Worm (Caenorhabditis elegans): ENCODE measurements around the gene cri-3.

DNA sequence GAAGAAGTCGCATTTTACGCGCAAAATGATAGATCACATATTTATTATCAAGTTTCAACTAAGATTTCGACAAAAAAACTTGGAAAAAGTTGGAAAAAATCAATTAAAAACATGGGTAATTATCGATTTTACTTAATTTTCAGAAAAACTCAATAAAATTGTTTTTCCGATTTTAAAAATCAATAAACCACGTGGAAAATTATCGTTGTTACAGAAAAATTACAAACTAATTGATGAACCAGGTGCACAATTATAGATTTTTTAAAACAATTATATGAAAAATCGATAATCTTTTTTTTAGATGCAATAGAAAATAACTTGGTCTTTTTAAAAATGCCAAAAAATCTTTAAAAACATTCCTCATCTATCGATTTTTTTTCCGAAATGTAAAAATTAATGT, 34.5 kb downstream of the cri-3 start:
- TF ChIP-seq madf-10 (tag; optimal IDR thresholded peaks at IDR 0.05), result no peak
- TF ChIP-seq nhr-80 (tag; optimal IDR thresholded peaks at IDR 0.05), result no peak
- TF ChIP-seq nhr-27 (tag; optimal IDR thresholded peaks at IDR 0.05), result no peak
- no peak for TF ChIP-seq madf-6 (GFP tag; IDR thresholded peaks at IDR 0.05)
- no peak for TF ChIP-seq hsf-1 (GFP tag; IDR thresholded peaks at IDR 0.05)
- no peak for TF ChIP-seq dpff-1 (tag; optimal IDR thresholded peaks at IDR 0.05)
- TF ChIP-seq fkh-3 (tag; optimal IDR thresholded peaks at IDR 0.05), result no peak
- no peak for TF ChIP-seq ceh-91 (GFP tag; IDR thresholded peaks at IDR 0.05)
- TF ChIP-seq F37B4.10 (GFP tag; IDR thresholded peaks at IDR 0.05), result no peak
- no peak for TF ChIP-seq K11D2.4 (GFP tag; IDR thresholded peaks at IDR 0.05)
- no peak for TF ChIP-seq snpc-4 (GFP tag; optimal IDR thresholded peaks at IDR 0.05)
- TF ChIP-seq snpc-4 (tag; optimal IDR thresholded peaks at IDR 0.05), result no peak
- no peak for TF ChIP-seq B0261.1 (tag; optimal IDR thresholded peaks at IDR 0.05)
- no peak for TF ChIP-seq bed-1 (GFP tag; IDR thresholded peaks at IDR 0.05)
